Fruit fly (Drosophila melanogaster): ENCODE results near the gene Patr-1.
A peak's percentile ranks its signal among the peaks of the same experiment; 100 is the strongest.

Gene Patr-1

dm6 chr3R:17052465-17053149 lies 9.2 kb downstream of the Patr-1 start:
- no peak for TF ChIP-seq fd96Ca (GFP tag; IDR thresholded peaks at IDR 0.05)
- peak; percentile 23 for TF ChIP-seq EcR (GFP tag; optimal IDR thresholded peaks at IDR 0.05)
- TF ChIP-seq CG8301 (tag; optimal IDR thresholded peaks at IDR 0.05): peak; percentile 69
- TF ChIP-seq CG10348 (GFP tag; IDR thresholded peaks at IDR 0.05): no peak
- peak; percentile 88 for TF ChIP-seq CG15710 (tag; optimal IDR thresholded peaks at IDR 0.05)
- peak; percentile 17 for TF ChIP-seq D1 (tag; optimal IDR thresholded peaks at IDR 0.05)
- TF ChIP-seq CG13204 (GFP tag; optimal IDR thresholded peaks at IDR 0.05): peak; percentile 90
- peak; percentile 71 for TF ChIP-seq Snoo (tag; optimal IDR thresholded peaks at IDR 0.05)
- TF ChIP-seq CG14655 (GFP tag; optimal IDR thresholded peaks at IDR 0.05): peak; percentile 85
- peak; percentile 69 for TF ChIP-seq CG4496 (GFP tag; IDR thresholded peaks at IDR 0.05)
- peak; percentile 91 for TF ChIP-seq CG8159 (tag; optimal IDR thresholded peaks at IDR 0.05)
- TF ChIP-seq Ets98B (GFP tag; IDR thresholded peaks at IDR 0.05): no peak
- TF ChIP-seq rn (GFP tag; IDR thresholded peaks at IDR 0.05): no peak
- TF ChIP-seq CG32121 (GFP tag; IDR thresholded peaks at IDR 0.05): no peak
- TF ChIP-seq Pif1A (GFP tag; optimal IDR thresholded peaks at IDR 0.05): peak; percentile 81
- peak; percentile 75 for TF ChIP-seq CG34367 (tag; optimal IDR thresholded peaks at IDR 0.05)
- TF ChIP-seq gl (tag; optimal IDR thresholded peaks at IDR 0.05): peak; percentile 58
- peak; percentile 39; the same call in 1 of the 2 replicates for TF ChIP-seq CG12605 (GFP tag; IDR thresholded peaks at IDR 0.05)
- TF ChIP-seq CG9948 (tag; optimal IDR thresholded peaks at IDR 0.05): peak; percentile 86
- peak; percentile 86 for TF ChIP-seq CG17806 (tag; optimal IDR thresholded peaks at IDR 0.05)
- peak; percentile 80 for TF ChIP-seq Pif1B (GFP tag; optimal IDR thresholded peaks at IDR 0.05)

- TF ChIP-seq CG17806 (tag; optimal IDR thresholded peaks at IDR 0.05): peak; percentile 41
- no peak for TF ChIP-seq EcR (GFP tag; optimal IDR thresholded peaks at IDR 0.05)
- TF ChIP-seq CG15710 (tag; optimal IDR thresholded peaks at IDR 0.05): peak; percentile 22
- no peak for TF ChIP-seq fd96Ca (GFP tag; IDR thresholded peaks at IDR 0.05)
- no peak; the same call in 1 of the 2 replicates for TF ChIP-seq CG32121 (GFP tag; IDR thresholded peaks at IDR 0.05)
- TF ChIP-seq Pif1B (GFP tag; optimal IDR thresholded peaks at IDR 0.05): peak; percentile 30
- no peak for TF ChIP-seq gl (tag; optimal IDR thresholded peaks at IDR 0.05)
- no peak for TF ChIP-seq D1 (tag; optimal IDR thresholded peaks at IDR 0.05)
- peak; percentile 4 for TF ChIP-seq CG8159 (tag; optimal IDR thresholded peaks at IDR 0.05)
- no peak for TF ChIP-seq CG13204 (GFP tag; optimal IDR thresholded peaks at IDR 0.05)
- no peak for TF ChIP-seq rn (GFP tag; IDR thresholded peaks at IDR 0.05)
- peak; percentile 25 for TF ChIP-seq Snoo (tag; optimal IDR thresholded peaks at IDR 0.05)
- no peak for TF ChIP-seq CG8301 (tag; optimal IDR thresholded peaks at IDR 0.05)
- no peak for TF ChIP-seq CG10348 (GFP tag; IDR thresholded peaks at IDR 0.05)
- peak; percentile 5 for TF ChIP-seq CG14655 (GFP tag; optimal IDR thresholded peaks at IDR 0.05)
- TF ChIP-seq CG9948 (tag; optimal IDR thresholded peaks at IDR 0.05): peak; percentile 29
- no peak for TF ChIP-seq Ets98B (GFP tag; IDR thresholded peaks at IDR 0.05)
- peak; percentile 27; the same call in 1 of the 2 replicates for TF ChIP-seq CG12605 (GFP tag; IDR thresholded peaks at IDR 0.05)
- peak; percentile 39 for TF ChIP-seq Pif1A (GFP tag; optimal IDR thresholded peaks at IDR 0.05)
- TF ChIP-seq CG34367 (tag; optimal IDR thresholded peaks at IDR 0.05): peak; percentile 10
- TF ChIP-seq CG4496 (GFP tag; IDR thresholded peaks at IDR 0.05): 0 out of 3 replicates have a peak, but pooled peaks have one; percentile 13
These were observed 10.2 kb downstream of the Patr-1 start, which contains the start of gene Dad for dm6 chr3R:17053415-17054177. Gene Dad (plus strand): TSS chr3R:17054007.

- no peak for TF ChIP-seq CG14655 (GFP tag; optimal IDR thresholded peaks at IDR 0.05)
These were observed 11.2 kb downstream of the Patr-1 start for dm6 chr3R:17054528-17054927.

dm6 chr3R:17056183-17056904 lies 13.0 kb downstream of the Patr-1 start:
- TF ChIP-seq CG10348 (GFP tag; IDR thresholded peaks at IDR 0.05) (no peak), CG4496 (GFP tag; IDR thresholded peaks at IDR 0.05) (peak; percentile 74), fd96Ca (GFP tag; IDR thresholded peaks at IDR 0.05) (no peak), CG13204 (GFP tag; optimal IDR thresholded peaks at IDR 0.05) (peak; percentile 99), CG9948 (tag; optimal IDR thresholded peaks at IDR 0.05) (no peak), CG8159 (tag; optimal IDR thresholded peaks at IDR 0.05) (peak; percentile 18), CG12605 (GFP tag; IDR thresholded peaks at IDR 0.05) (peak; percentile 61), CG17806 (tag; optimal IDR thresholded peaks at IDR 0.05) (no peak), CG34367 (tag; optimal IDR thresholded peaks at IDR 0.05) (no peak), CG32121 (GFP tag; IDR thresholded peaks at IDR 0.05) (peak; percentile 60), CG8301 (tag; optimal IDR thresholded peaks at IDR 0.05) (peak; percentile 24), CG15710 (tag; optimal IDR thresholded peaks at IDR 0.05) (peak; percentile 51), D1 (tag; optimal IDR thresholded peaks at IDR 0.05) (peak; percentile 40), rn (GFP tag; IDR thresholded peaks at IDR 0.05) (peak; percentile 46; the same call in 1 of the 2 replicates), Pif1B (GFP tag; optimal IDR thresholded peaks at IDR 0.05) (peak; percentile 60), Snoo (tag; optimal IDR thresholded peaks at IDR 0.05) (peak; percentile 63), EcR (GFP tag; optimal IDR thresholded peaks at IDR 0.05) (peak; percentile 85), CG14655 (GFP tag; optimal IDR thresholded peaks at IDR 0.05) (peak; percentile 35), gl (tag; optimal IDR thresholded peaks at IDR 0.05) (peak; percentile 72), Ets98B (GFP tag; IDR thresholded peaks at IDR 0.05) (peak; percentile 74; the same call in 1 of the 2 replicates), Pif1A (GFP tag; optimal IDR thresholded peaks at IDR 0.05) (peak; percentile 51)
